Fruit fly (Drosophila melanogaster) S2 (cell line): ENCODE measurements around the gene zf30C.

Experiments used
- CG8478 ChIP-seq: fragments of >200 bp; optimal IDR thresholded peaks from 2 replicates; lab custom pipeline; 2018
- CTCF ChIP-seq, 2 experiments: fragments of >200 bp; optimal IDR thresholded peaks; 2 replicates each; lab custom pipeline; 2018

Gene zf30C

dm6 chr2L:9790535-9790992, 32.4 kb downstream of the zf30C start, which contains the start of gene CG4036:
TSS of gene CG4036 (plus strand) at chr2L:9790882.
- TF ChIP-seq CG8478 (lab: Kevin White, UChicago) (no peak), CTCF (optimal IDR thresholded peaks at IDR 0.05; lab: Kevin White, UChicago) (no peak)

- TF ChIP-seq CTCF (optimal IDR thresholded peaks at IDR 0.05; lab: Kevin White, UChicago) (no peak), CG8478 (lab: Kevin White, UChicago) (no peak)
Measured at dm6 chr2L:9792945-9793344, 34.8 kb downstream of the zf30C start, which contains the start of gene CG13123. TSS of gene CG13123 (minus strand) at chr2L:9793107.
